Worm (Caenorhabditis elegans): ENCODE data around the gene rdy-2.

The rdy-2 gene

DNA sequence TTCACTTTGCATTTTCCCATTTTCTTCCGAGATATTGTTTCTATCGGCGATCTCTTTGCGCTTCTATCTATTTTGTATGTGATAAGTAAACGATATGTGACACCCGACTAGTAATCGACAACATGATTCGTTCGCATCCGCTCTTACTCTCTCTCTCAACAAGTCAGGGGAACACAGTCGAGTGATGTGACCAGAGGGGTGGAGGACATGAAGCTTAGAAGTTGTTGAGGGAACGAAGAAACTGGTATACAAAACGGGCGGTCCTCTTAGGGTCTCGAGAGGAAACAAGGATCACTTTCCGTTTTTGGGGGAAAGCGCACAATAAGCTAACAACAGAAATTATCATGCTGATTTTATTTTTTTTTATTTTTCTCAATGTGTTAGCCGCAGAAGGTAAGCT lies 7.7 kb downstream of the rdy-2 start, which contains the start of gene F53F4.4:
TSS of gene F53F4.4 (plus strand) at position 301 of the 400 bp plus-strand sequence.
- peak; percentile 37 for TF ChIP-seq aha-1 (tag)
- no peak for TF ChIP-seq duxl-1 (tag; optimal IDR thresholded peaks at IDR 0.05; ENCODE audit: poor library complexity)
- no peak for TF ChIP-seq mep-1 (tag; optimal IDR thresholded peaks at IDR 0.05)
- peak in 1 of 2 experiments; percentile 32 for TF ChIP-seq unc-62 (GFP tag; optimal IDR thresholded peaks at IDR 0.05 in 1 of 2)
- no peak for TF ChIP-seq unc-62 (tag; optimal IDR thresholded peaks at IDR 0.05)
- peak; percentile 25; the same call in 1 of the 2 replicates for TF ChIP-seq egl-43 (GFP tag; IDR thresholded peaks at IDR 0.05)
- TF ChIP-seq lin-38 (GFP tag; IDR thresholded peaks at IDR 0.05): peak; percentile 41

DNA sequence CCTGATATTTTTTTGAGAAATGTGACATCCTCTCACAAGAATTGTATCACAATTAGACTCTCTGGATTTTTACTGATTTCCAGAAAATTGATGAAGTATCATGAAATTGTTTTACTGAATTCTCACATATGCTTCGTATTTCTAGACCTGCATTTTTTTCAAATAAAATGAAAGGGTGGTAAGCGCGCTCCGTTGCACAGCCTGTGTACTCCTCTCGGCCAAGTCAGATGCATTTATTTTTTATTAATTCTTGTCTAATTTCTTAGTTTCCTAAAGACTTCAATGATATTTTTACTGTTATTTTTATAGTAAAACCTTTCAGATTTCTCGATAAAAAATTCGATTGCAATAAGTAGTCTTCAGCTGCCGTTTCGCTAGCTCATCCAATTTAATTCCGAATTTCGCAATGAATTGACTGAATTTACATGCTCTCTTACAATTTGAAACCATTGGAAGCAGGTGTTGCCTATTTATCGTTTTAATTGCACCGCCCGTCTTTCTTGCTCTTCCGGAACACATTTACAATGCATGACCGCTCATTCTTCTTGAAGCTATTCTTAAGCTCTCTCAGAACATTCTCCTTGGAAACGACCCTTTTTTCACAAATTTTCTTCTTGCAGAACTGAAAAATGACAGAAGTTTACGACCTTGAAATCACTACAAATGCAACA lies 9.1 kb downstream of the rdy-2 start, which contains the start of gene tbcb-1:
TSS of gene tbcb-1 (plus strand) at position 621 of the 671 bp plus-strand sequence.
- TF ChIP-seq hlh-30 (tag; optimal IDR thresholded peaks at IDR 0.05; ENCODE audit: insufficient read depth) (no peak), unc-62 (GFP tag; optimal IDR thresholded peaks at IDR 0.05 in 1 of 2) (peak in 1 of 2 experiments; percentile 53), unc-62 (tag; optimal IDR thresholded peaks at IDR 0.05) (no peak), mes-2 (tag; optimal IDR thresholded peaks at IDR 0.05; ENCODE audit: poor library complexity, severe bottlenecking) (peak; percentile 82), lin-39 (tag; optimal IDR thresholded peaks at IDR 0.05) (no peak), T20F7.1 (GFP tag; optimal IDR thresholded peaks at IDR 0.05) (peak; percentile 46), dpl-1 (GFP tag; optimal IDR thresholded peaks at IDR 0.05) (peak; percentile 56), lin-38 (GFP tag; IDR thresholded peaks at IDR 0.05) (peak; percentile 93)

DNA sequence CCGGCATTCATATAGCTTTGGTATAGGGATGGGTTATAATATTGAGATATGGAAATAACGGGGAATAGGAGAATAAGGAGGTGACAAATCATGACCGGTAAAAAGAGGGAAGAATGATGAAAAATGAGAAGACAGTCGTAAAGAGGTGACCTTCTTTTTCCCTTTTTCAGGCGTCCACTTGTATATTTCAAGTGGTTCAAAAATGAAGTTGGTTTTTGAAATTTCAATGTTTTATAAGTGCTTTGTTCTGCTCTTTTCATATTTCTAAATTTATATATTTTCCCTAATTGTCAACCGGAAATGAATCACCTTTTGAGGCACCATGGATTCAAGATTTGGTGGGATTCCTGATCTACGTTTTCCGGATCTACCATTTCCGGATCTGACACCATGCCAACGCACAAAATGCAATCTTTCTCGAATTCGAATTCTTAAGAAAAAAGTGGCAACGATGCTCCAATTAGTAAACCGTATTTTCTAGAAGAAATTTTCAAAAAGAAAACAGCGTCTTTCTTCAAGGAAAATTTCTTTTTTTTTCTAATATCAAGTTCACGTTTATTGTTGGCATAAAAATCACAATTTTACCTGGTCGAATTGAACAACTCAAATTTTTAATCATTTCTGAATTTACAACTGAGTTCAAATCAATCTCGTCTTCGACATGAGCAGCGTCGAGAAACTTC lies 11.1 kb downstream of the rdy-2 start, which contains the start of the genes F53F4.2 and F53F4.18:
TSS of gene F53F4.2 (minus strand) at position 101 of the 683 bp plus-strand sequence.
TSS of gene F53F4.18 (plus strand) at position 633 of the 683 bp plus-strand sequence.
- no peak for TF ChIP-seq nhr-6 (tag; optimal IDR thresholded peaks at IDR 0.05)
- no peak for TF ChIP-seq fos-1 (tag; optimal IDR thresholded peaks at IDR 0.05)
- TF ChIP-seq saeg-2 (GFP tag; IDR thresholded peaks at IDR 0.05): no peak
- no peak for TF ChIP-seq spr-3 (GFP tag; optimal IDR thresholded peaks at IDR 0.05)
- no peak for TF ChIP-seq snpc-1.2 (GFP tag; IDR thresholded peaks at IDR 0.05)
- TF ChIP-seq arid-1 (GFP tag; conservative IDR thresholded peaks at IDR 0.05): no peak
- TF ChIP-seq lin-15B (tag; optimal IDR thresholded peaks at IDR 0.05): no peak
- TF ChIP-seq gei-8 (GFP tag; optimal IDR thresholded peaks at IDR 0.05): no peak
- TF ChIP-seq mxl-2 (GFP tag; conservative IDR thresholded peaks at IDR 0.05): no peak
- no peak for TF ChIP-seq zip-11 (GFP tag; IDR thresholded peaks at IDR 0.05)
- no peak for TF ChIP-seq nhr-76 (tag; optimal IDR thresholded peaks at IDR 0.05)
- TF ChIP-seq Y48G9A.11 (GFP tag; IDR thresholded peaks at IDR 0.05): no peak
- no peak for TF ChIP-seq pha-4 (GFP tag; IDR thresholded peaks at IDR 0.05)
- no peak for TF ChIP-seq pha-4 (tag; optimal IDR thresholded peaks at IDR 0.05)
- no peak for TF ChIP-seq nhr-48 (tag; optimal IDR thresholded peaks at IDR 0.05)
- no peak for TF ChIP-seq lin-39 (tag; optimal IDR thresholded peaks at IDR 0.05)
- TF ChIP-seq zfp-2 (tag; optimal IDR thresholded peaks at IDR 0.05): no peak
- no peak for TF ChIP-seq pqm-1 (tag; optimal IDR thresholded peaks at IDR 0.05)
- no peak for TF ChIP-seq mep-1 (tag; optimal IDR thresholded peaks at IDR 0.05)
- no peak for TF ChIP-seq mdl-1 (tag; optimal IDR thresholded peaks at IDR 0.05)

DNA sequence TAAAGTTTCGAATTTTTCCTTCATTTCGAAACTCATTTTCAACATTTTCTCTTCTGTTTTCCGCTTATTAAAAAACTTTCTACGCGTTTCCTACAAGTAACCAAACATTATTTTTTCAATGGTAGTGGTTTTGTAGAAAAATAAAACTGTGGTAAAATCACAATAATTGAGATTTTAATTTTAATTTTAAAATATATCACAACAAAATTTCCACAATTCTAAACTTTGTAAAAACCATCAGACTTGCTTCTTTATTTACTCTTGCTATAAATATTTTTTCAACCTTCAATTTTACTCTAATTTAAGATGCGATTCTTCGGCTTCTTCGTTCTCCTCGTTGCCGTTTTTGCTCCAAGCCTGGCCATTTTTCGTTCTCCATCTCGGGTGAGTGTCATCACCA lies 12.9 kb downstream of the rdy-2 start, which contains the start of gene F53F4.17:
TSS of gene F53F4.17 (plus strand) at position 301 of the 400 bp plus-strand sequence.
- TF ChIP-seq F49E8.2 (tag; optimal IDR thresholded peaks at IDR 0.05; ENCODE audit: borderline replicate concordance): no peak
- TF ChIP-seq mdl-1 (tag; optimal IDR thresholded peaks at IDR 0.05): no peak
- no peak for TF ChIP-seq daf-19 (GFP tag; conservative IDR thresholded peaks at IDR 0.05)
- no peak for TF ChIP-seq madf-9 (GFP tag; conservative IDR thresholded peaks at IDR 0.05)
- no peak for TF ChIP-seq nhr-42 (GFP tag; IDR thresholded peaks at IDR 0.05)
- no peak for TF ChIP-seq sdz-12 (GFP tag; optimal IDR thresholded peaks at IDR 0.05)
- TF ChIP-seq ztf-11 (tag; optimal IDR thresholded peaks at IDR 0.05): no peak
- no peak for TF ChIP-seq aha-1 (tag)
- TF ChIP-seq T20F7.1 (GFP tag; optimal IDR thresholded peaks at IDR 0.05): no peak
- TF ChIP-seq lin-1 (GFP tag; IDR thresholded peaks at IDR 0.05): no peak
- TF ChIP-seq dmd-6 (GFP tag; IDR thresholded peaks at IDR 0.05): no peak
- TF ChIP-seq ces-1 (GFP tag; optimal IDR thresholded peaks at IDR 0.05): no peak
- no peak for TF ChIP-seq lin-38 (GFP tag; IDR thresholded peaks at IDR 0.05)
- TF ChIP-seq Y75B8A.6 (GFP tag; IDR thresholded peaks at IDR 0.05): no peak
- no peak for TF ChIP-seq mes-2 (tag; optimal IDR thresholded peaks at IDR 0.05; ENCODE audit: poor library complexity, severe bottlenecking)
